Fruit fly (Drosophila melanogaster) whole organism, wandering third instar larva: Measurements from ENCODE around the gene retm.

Experiments
- Abd-B ChIP-seq: fragments of >200 bp; optimal IDR thresholded peaks from 2 replicates; lab custom pipeline; 2017; ENCODE audit warnings: missing biosample characterization, missing genetic modification characterization
- CrebA ChIP-seq: fragments of 200-800 bp; sonication (Bioruptor generic); optimal IDR thresholded peaks from 2 replicates; lab custom pipeline; 2016; ENCODE audit warnings: missing biosample characterization, mild to moderate bottlenecking, missing genetic modification characterization, borderline replicate concordance
- Dfd ChIP-seq: fragments of >200 bp; optimal IDR thresholded peaks from 2 replicates; lab custom pipeline; 2017; ENCODE audit warnings: missing biosample characterization, missing genetic modification characterization
- HLH106 ChIP-seq: fragments of 200-800 bp; optimal IDR thresholded peaks from 3 replicates; lab custom pipeline; 2019; ENCODE audit warnings: missing biosample characterization, mild to moderate bottlenecking, missing genetic modification characterization, moderate library complexity
- Hnf4 ChIP-seq: fragments of 200-800 bp; sonication (Bioruptor generic); optimal IDR thresholded peaks from 2 replicates; lab custom pipeline; 2016; ENCODE audit warnings: missing biosample characterization, mild to moderate bottlenecking, missing genetic modification characterization
- Hr78 ChIP-seq: fragments of >200 bp; optimal IDR thresholded peaks from 2 replicates; lab custom pipeline; 2017; ENCODE audit warnings: missing biosample characterization, missing genetic modification characterization
- Hr83 ChIP-seq: fragments of 200-300 bp; sonication (Bioruptor generic); optimal IDR thresholded peaks from 2 replicates; lab custom pipeline; 2016; ENCODE audit warnings: missing biosample characterization, mild to moderate bottlenecking, missing genetic modification characterization, moderate library complexity; ENCODE audit not compliant: poor library complexity, severe bottlenecking
- Jra ChIP-seq: sonication (Bioruptor generic); optimal IDR thresholded peaks from 2 replicates; lab custom pipeline; 2016; ENCODE audit warnings: missing biosample characterization, missing genetic modification characterization
- Mio ChIP-seq: sonication (Bioruptor generic); optimal IDR thresholded peaks from 2 replicates; lab custom pipeline; 2016; ENCODE audit warnings: missing biosample characterization, missing genetic modification characterization
- Myc ChIP-seq: fragments of >200 bp; optimal IDR thresholded peaks from 2 replicates; lab custom pipeline; 2017
- N ChIP-seq: fragments of >200 bp; optimal IDR thresholded peaks from 2 replicates; lab custom pipeline; 2018; ENCODE audit warnings: missing biosample characterization, missing external identifiers, missing genetic modification characterization
- OdsH ChIP-seq: fragments of 200-800 bp; sonication (Bioruptor generic); optimal IDR thresholded peaks from 2 replicates; lab custom pipeline; 2016; ENCODE audit warnings: missing biosample characterization, mild to moderate bottlenecking, missing genetic modification characterization
- Rel ChIP-seq, 2 experiments: fragments of 200-800 bp; sonication (Bioruptor generic) in 1 of 2; optimal IDR thresholded peaks; 2 replicates in 1 of 2; 3 replicates in 1 of 2; lab custom pipeline; 2016 to 2019; ENCODE audit warnings: mild to moderate bottlenecking in 2 of 2, missing biosample characterization in 2 of 2, missing genetic modification characterization in 2 of 2, moderate library complexity in 1 of 2
- Sp1 ChIP-seq: fragments of 200-800 bp; sonication (Bioruptor generic); optimal IDR thresholded peaks from 3 replicates; lab custom pipeline; 2019; ENCODE audit warnings: missing biosample characterization, mild to moderate bottlenecking, missing genetic modification characterization, moderate library complexity
- brk ChIP-seq: fragments of 200-800 bp; sonication (Bioruptor generic); optimal IDR thresholded peaks from 2 replicates; lab custom pipeline; 2016; ENCODE audit warnings: missing biosample characterization, mild to moderate bottlenecking, missing genetic modification characterization
- dl ChIP-seq, 2 experiments: fragments of 175-275, 200-275 bp in 1 of 2; fragments of 200-275 bp in 1 of 2; sonication (Bioruptor generic); optimal IDR thresholded peaks; lab custom pipeline; 2018; ENCODE audit warnings: mild to moderate bottlenecking in 2 of 2, missing biosample characterization in 2 of 2, missing genetic modification characterization in 2 of 2, moderate library complexity in 2 of 2; ENCODE audit not compliant: partially characterized antibody in 2 of 2, insufficient read depth in 1 of 2
- dsf ChIP-seq: sonication (Bioruptor generic); optimal IDR thresholded peaks from 2 replicates; lab custom pipeline; 2016; ENCODE audit warnings: missing biosample characterization, missing genetic modification characterization, borderline replicate concordance
- ey ChIP-seq: fragments of 200-800 bp; sonication (Bioruptor generic); optimal IDR thresholded peaks from 2 replicates; lab custom pipeline; 2016; ENCODE audit warnings: missing biosample characterization, missing genetic modification characterization
- foxo ChIP-seq, 2 experiments: fragments of 200-800 bp; sonication (Bioruptor generic); optimal IDR thresholded peaks; 2 replicates in 1 of 2; 3 replicates in 1 of 2; lab custom pipeline; 2016 to 2017; ENCODE audit warnings: missing biosample characterization in 2 of 2, missing genetic modification characterization in 2 of 2
- fru ChIP-seq: fragments of 200-800 bp; sonication (Bioruptor generic); optimal IDR thresholded peaks from 3 replicates; lab custom pipeline; 2016; ENCODE audit warnings: missing biosample characterization, mild to moderate bottlenecking, missing genetic modification characterization
- h ChIP-seq: fragments of 200-800 bp; sonication (Bioruptor generic); optimal IDR thresholded peaks from 3 replicates; lab custom pipeline; 2016; ENCODE audit warnings: missing biosample characterization, mild to moderate bottlenecking, missing genetic modification characterization
- pan ChIP-seq: fragments of >200 bp; optimal IDR thresholded peaks from 2 replicates; lab custom pipeline; 2017
- rgr ChIP-seq: fragments of 200-800 bp; sonication (Bioruptor generic); optimal IDR thresholded peaks from 3 replicates; lab custom pipeline; 2016; ENCODE audit warnings: missing biosample characterization, mild to moderate bottlenecking, missing genetic modification characterization
- sage ChIP-seq: fragments of 200-800 bp; sonication (Bioruptor generic); optimal IDR thresholded peaks from 2 replicates; lab custom pipeline; 2016; ENCODE audit warnings: missing biosample characterization, mild to moderate bottlenecking, missing genetic modification characterization
- tai ChIP-seq: sonication (Bioruptor generic); optimal IDR thresholded peaks from 2 replicates; lab custom pipeline; 2016; ENCODE audit warnings: missing biosample characterization, missing genetic modification characterization
- usp ChIP-seq: fragments of >200 bp; optimal IDR thresholded peaks from 2 replicates; lab custom pipeline; 2017; ENCODE audit warnings: missing biosample characterization, missing genetic modification characterization

Gene retm

DNA sequence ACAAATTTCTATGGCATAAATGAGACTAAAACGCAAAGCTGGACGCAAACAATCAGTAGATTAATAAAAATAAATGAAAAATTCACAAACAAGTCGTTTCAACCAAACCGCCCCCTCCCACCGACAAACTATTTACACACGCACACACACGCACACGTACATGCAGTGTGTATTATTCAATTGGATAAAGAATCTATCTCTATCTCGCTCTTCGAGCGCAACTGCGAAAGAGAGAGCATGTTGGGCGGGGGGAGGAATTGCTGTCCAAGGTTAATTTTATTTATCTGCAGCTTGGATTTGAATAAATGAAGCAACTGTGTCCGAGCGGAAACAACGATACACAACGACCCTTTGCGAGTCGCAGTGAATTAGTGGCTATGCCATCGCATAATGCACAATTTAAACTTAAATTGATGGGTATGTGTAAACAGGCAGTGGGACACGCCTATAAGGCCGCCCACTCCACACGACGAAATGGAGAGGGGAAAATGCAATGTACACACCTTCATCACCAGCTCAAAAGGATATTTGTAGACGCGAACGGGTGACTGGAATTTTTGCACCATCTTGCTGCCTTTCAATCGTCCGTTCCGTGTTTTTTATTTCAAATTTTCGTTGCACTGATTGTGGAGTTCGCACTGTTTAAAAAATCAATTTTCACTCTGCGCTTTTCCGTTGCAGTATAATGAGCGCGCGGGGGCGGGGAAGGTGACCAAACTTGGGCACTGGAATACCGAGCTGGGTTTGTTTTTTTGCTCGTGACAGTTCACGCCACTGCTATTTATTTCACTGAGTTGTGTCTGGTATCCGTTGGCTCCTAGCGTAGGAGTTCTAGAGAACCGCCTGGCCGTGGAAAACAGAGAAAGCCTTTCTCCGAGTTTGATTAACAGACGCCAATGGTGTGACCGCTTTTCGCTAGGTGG is at the start of gene retm:
Gene retm (minus strand): TSS at position 898 of the 923 bp plus-strand sequence.
- TF ChIP-seq Dfd: no peak
- peak in 1 of 2 experiments; percentile 18 for TF ChIP-seq foxo (GFP tag; optimal IDR thresholded peaks at IDR 0.05; lab: Kevin White, UChicago)
- no peak for TF ChIP-seq ey
- peak; percentile 76 for TF ChIP-seq N
- peak; percentile 37 for TF ChIP-seq fru (GFP tag; lab: Kevin White, UChicago)
- no peak for TF ChIP-seq pan (lab: Kevin White, UChicago)

DNA sequence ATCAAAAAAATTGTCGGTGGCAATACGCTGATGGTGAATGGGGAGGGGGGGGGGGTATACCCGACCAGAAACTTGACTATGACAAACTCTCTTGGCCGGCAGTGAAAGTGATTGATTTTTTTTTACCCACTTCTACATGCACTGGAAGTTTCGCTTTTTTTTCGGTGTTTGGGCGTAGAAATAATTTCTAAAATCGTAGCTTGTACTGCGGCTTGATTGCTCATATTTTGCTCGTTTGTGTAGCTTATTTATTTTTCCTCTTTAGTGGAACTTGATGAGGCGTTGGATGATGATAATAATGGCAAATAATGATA is 48.0 kb upstream of the retm start:
- TF ChIP-seq Abd-B (no peak), Dfd (peak; percentile 54)

DNA sequence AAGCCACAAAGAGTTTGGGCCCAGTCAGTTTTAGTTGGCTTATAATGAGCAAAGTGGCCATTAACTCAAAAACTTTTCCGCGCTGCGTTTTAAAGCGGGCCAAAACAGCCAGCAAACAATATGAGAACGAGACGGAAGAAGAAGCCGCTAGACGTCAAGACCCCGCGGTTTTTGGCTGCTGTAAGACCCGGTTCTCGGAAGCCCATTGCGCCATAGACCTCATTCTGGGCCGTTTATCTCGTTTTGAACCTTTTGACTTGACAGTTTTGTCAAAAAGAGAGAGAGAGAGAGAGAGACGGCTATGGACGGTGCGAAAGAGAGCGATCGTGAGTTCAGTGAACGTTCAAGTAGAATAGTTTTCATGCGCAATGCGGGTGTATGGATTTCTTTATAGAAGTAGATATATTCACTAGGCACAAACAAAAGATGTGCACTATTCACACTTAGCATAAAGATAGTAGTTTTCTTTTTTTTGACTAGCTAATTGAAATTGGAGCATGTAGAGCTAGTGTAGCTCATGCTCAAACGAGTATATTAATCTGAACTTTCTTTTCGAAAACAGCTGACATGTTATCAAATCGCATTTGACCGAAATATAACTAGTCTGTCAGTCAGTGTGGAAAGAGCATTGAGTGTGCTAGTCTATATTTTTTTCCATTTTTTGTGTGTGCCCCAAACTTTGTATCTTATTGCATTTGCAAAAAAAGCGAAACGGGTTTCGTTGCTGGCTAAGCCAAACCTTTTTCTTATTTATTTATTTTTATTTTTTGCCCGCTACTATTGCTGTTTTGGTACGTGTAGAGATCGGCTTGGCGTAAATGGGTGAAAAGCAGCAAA is 47.4 kb upstream of the retm start:
- TF ChIP-seq dl (GFP tag; optimal IDR thresholded peaks at IDR 0.05; lab: Kevin White, UChicago; ENCODE audit: insufficient read depth in 1 of 2, partially characterized antibody in 2 of 2) (no peak), Mio (GFP tag; lab: Kevin White, UChicago) (no peak), Rel (GFP tag; optimal IDR thresholded peaks at IDR 0.05; lab: Kevin White, UChicago) (no peak), Rel (tag; optimal IDR thresholded peaks at IDR 0.05; lab: Kevin White, UChicago) (no peak), pan (lab: Kevin White, UChicago) (no peak), N (no peak), usp (GFP tag; lab: Kevin White, UChicago) (no peak), OdsH (GFP tag; lab: Kevin White, UChicago) (no peak), Jra (no peak), tai (no peak), fru (GFP tag; lab: Kevin White, UChicago) (no peak), Hr78 (GFP tag; lab: Kevin White, UChicago) (no peak), brk (GFP tag; lab: Kevin White, UChicago) (no peak), rgr (GFP tag; lab: Kevin White, UChicago) (no peak), Sp1 (GFP tag; lab: Kevin White, UChicago) (no peak), CrebA (GFP tag; lab: Kevin White, UChicago) (no peak)

- TF ChIP-seq ey (no peak), sage (GFP tag; lab: Kevin White, UChicago) (no peak), rgr (GFP tag; lab: Kevin White, UChicago) (no peak), Rel (GFP tag; optimal IDR thresholded peaks at IDR 0.05; lab: Kevin White, UChicago) (no peak), Rel (tag; optimal IDR thresholded peaks at IDR 0.05; lab: Kevin White, UChicago) (peak; percentile 94)
These were observed 45.1 kb upstream of the retm start for dm6 chr2L:6500648-6501325.

- peak; percentile 14 for TF ChIP-seq Myc (lab: Kevin White, UChicago)
- no peak for TF ChIP-seq tai
- TF ChIP-seq Rel (GFP tag; optimal IDR thresholded peaks at IDR 0.05; lab: Kevin White, UChicago): no peak
- TF ChIP-seq Rel (tag; optimal IDR thresholded peaks at IDR 0.05; lab: Kevin White, UChicago): peak; percentile 58
- no peak for TF ChIP-seq Hr83 (GFP tag; lab: Kevin White, UChicago)
- TF ChIP-seq dsf (GFP tag; lab: Kevin White, UChicago): no peak
- TF ChIP-seq Dfd: no peak
- TF ChIP-seq pan (lab: Kevin White, UChicago): no peak
- TF ChIP-seq Hnf4 (GFP tag; lab: Kevin White, UChicago): no peak
- no peak for TF ChIP-seq usp (GFP tag; lab: Kevin White, UChicago)
- TF ChIP-seq, all 38 proteins: peak for 2
These were observed 42.7 kb upstream of the retm start, which contains the start of gene CG31637 for dm6 chr2L:6498448-6498847. Gene CG31637 (plus strand): TSS chr2L:6498647.

DNA sequence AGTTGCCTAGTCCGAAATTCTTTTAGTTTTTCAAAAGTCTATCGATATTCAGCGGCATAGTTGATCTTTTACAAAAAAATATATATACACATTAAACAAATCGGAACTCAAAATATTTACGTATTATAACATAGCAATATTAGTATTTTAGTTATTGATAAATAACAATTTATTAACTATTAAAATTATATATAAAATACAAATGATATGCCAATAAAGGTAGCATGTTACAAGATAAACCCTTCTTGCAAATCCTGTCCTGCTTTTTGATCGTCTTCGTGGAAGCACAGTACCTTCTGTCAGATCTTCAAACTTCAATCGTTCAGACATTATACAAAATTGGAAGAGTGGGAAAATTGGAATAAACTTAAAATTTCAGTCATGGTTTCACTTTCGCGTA is 41.0 kb upstream of the retm start, which contains the start of gene CG9550:
Gene CG9550 (plus strand): TSS at position 301 of the 400 bp plus-strand sequence.
- TF ChIP-seq HLH106 (no peak), ey (no peak), h (GFP tag; lab: Kevin White, UChicago) (no peak), pan (lab: Kevin White, UChicago) (no peak), brk (GFP tag; lab: Kevin White, UChicago) (no peak), usp (GFP tag; lab: Kevin White, UChicago) (no peak), Mio (GFP tag; lab: Kevin White, UChicago) (no peak), N (no peak), Dfd (no peak)
